Fruit fly (Drosophila melanogaster): ENCODE results near the gene MetRS-m.

dm6 chr3R:14244577-14244976, 15.2 kb downstream of the MetRS-m start, which contains the start of gene CG43291:
- TF ChIP-seq CG8301 (tag; optimal IDR thresholded peaks at IDR 0.05) (no peak), rn (GFP tag; IDR thresholded peaks at IDR 0.05) (no peak), CG17806 (tag; optimal IDR thresholded peaks at IDR 0.05) (no peak), Pif1B (GFP tag; optimal IDR thresholded peaks at IDR 0.05) (no peak), EcR (GFP tag; optimal IDR thresholded peaks at IDR 0.05) (no peak), D1 (tag; optimal IDR thresholded peaks at IDR 0.05) (no peak), CG15710 (tag; optimal IDR thresholded peaks at IDR 0.05) (no peak), CG9948 (tag; optimal IDR thresholded peaks at IDR 0.05) (no peak), CG10348 (GFP tag; IDR thresholded peaks at IDR 0.05) (no peak), Pif1A (GFP tag; optimal IDR thresholded peaks at IDR 0.05) (no peak)
